Fruit fly (Drosophila melanogaster): ENCODE results near the gene CG4238.

Gene CG4238

DNA sequence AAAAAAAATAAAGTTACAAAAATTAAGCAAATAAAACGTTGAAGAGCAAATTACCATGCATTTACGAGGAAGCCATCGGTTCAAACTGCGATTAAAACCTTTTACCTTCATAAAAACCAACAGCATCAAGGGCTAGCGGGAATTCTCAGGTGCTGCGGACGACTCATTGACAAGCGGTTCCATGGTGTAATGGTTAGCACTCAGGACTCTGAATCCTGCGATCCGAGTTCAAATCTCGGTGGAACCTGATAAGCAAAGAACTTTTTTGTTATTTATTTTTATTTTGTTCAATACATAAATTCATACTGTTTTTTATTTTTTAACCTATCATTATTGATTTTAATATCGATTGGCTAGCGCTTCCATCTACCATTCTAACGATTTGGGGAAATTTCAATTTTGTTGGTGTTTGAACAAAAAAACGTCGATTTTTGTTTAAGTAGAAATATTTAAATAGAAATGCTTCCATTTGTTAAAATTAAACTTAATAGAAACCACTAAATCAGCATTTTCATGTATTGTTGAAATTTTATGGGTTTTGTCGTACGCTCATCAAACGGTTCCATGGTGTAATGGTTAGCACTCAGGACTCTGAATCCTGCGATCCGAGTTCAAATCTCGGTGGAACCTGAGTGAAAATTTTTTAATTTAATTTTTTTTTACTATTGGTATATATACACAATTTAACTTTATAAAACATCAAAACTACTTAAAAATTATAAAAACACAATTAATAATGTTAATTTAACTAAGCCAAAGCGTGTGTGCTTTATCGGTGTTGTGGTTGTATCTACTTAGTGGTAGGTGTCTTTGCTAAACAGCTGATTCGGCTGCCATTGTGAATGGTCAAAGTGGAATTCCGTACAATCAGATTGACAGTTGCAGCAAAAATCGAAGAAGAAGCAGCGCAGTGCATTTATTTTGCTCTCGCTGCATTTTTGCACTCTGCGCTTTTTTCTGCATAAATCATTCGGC, at the start of gene CG4238 (continued):
- TF ChIP-seq E2f1 (GFP tag; IDR thresholded peaks at IDR 0.05) (no peak), psq (GFP tag; optimal IDR thresholded peaks at IDR 0.05) (no peak), CG1647 (GFP tag; optimal IDR thresholded peaks at IDR 0.05) (no peak), Gsc (GFP tag; IDR thresholded peaks at IDR 0.05) (no peak), nerfin-1 (tag; optimal IDR thresholded peaks at IDR 0.05) (peak; percentile 57), Oaz (GFP tag; IDR thresholded peaks at IDR 0.05) (no peak), Hmr (GFP tag; optimal IDR thresholded peaks at IDR 0.05) (no peak), crol (GFP tag; IDR thresholded peaks at IDR 0.05) (no peak), tio (GFP tag; optimal IDR thresholded peaks at IDR 0.05) (no peak), croc (GFP tag; conservative IDR thresholded peaks at IDR 0.05) (no peak), scrt (GFP tag; optimal IDR thresholded peaks at IDR 0.05) (no peak), CG9797 (GFP tag; optimal IDR thresholded peaks at IDR 0.05) (no peak), CG31224 (GFP tag; IDR thresholded peaks at IDR 0.05) (no peak), dimm (GFP tag; IDR thresholded peaks at IDR 0.05) (no peak), h (optimal IDR thresholded peaks at IDR 0.05) (no peak), p53 (GFP tag; optimal IDR thresholded peaks at IDR 0.05) (no peak), CG7987 (GFP tag; optimal IDR thresholded peaks at IDR 0.05) (no peak), maf-S (GFP tag; optimal IDR thresholded peaks at IDR 0.05) (no peak), CG7556 (GFP tag; optimal IDR thresholded peaks at IDR 0.05) (no peak), fd3F (GFP tag; optimal IDR thresholded peaks at IDR 0.05) (no peak), CG2712 (tag; optimal IDR thresholded peaks at IDR 0.05) (peak; percentile 100), CG2875 (GFP tag; optimal IDR thresholded peaks at IDR 0.05) (no peak), CG15269 (tag; optimal IDR thresholded peaks at IDR 0.05) (no peak), CG3995 (GFP tag; optimal IDR thresholded peaks at IDR 0.05) (no peak), Hr78 (GFP tag; optimal IDR thresholded peaks at IDR 0.05) (no peak), Kr (GFP tag; optimal IDR thresholded peaks at IDR 0.05) (no peak), pnt (GFP tag; optimal IDR thresholded peaks at IDR 0.05) (no peak), H15 (GFP tag; IDR thresholded peaks at IDR 0.05) (no peak), CG43689 (GFP tag; IDR thresholded peaks at IDR 0.05) (no peak), CG17385 (GFP tag; optimal IDR thresholded peaks at IDR 0.05) (peak; percentile 95), NFAT (GFP tag; IDR thresholded peaks at IDR 0.05) (no peak), CG30431 (GFP tag; optimal IDR thresholded peaks at IDR 0.05) (no peak), CG17568 (GFP tag; optimal IDR thresholded peaks at IDR 0.05) (no peak), hb (GFP tag; IDR thresholded peaks at IDR 0.05; ENCODE audit: partially characterized antibody) (0 out of 3 replicates have a peak, but pooled peaks have one; percentile 57), CG2889 (GFP tag; IDR thresholded peaks at IDR 0.05) (no peak), HLH3B (GFP tag; IDR thresholded peaks at IDR 0.05) (no peak), sqz (GFP tag; optimal IDR thresholded peaks at IDR 0.05) (no peak), D19A (tag; optimal IDR thresholded peaks at IDR 0.05) (no peak), CG8924 (tag; optimal IDR thresholded peaks at IDR 0.05) (peak; percentile 16)

DNA sequence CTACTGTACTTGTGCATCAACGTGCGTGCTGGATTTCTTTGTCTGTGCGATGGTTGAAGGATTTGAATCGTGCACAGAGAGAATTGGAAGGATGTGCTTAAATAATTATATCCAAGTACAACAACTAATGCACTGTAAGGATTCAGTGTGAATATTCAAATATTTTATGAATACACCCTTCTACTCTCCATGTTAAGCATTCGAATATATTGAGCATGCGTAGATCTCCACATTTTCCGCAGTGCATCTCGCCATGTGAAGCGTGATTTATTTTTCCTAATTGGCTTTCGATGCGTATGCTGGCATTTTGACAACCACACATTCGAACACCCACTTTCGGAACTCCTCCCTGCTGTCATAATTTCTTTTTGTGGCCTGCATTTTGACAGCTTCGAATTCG, 49.6 kb upstream of the CG4238 start:
- TF ChIP-seq CG1603 (tag; optimal IDR thresholded peaks at IDR 0.05), result peak; percentile 48
- peak; percentile 28 for TF ChIP-seq gem (tag; optimal IDR thresholded peaks at IDR 0.05)
- peak; percentile 6 for TF ChIP-seq CG10979 (tag; optimal IDR thresholded peaks at IDR 0.05)
- no peak for TF ChIP-seq CG2199 (GFP tag; IDR thresholded peaks at IDR 0.05)
- TF ChIP-seq CG10366 (GFP tag; IDR thresholded peaks at IDR 0.05), result no peak
- peak; percentile 40 for TF ChIP-seq Ets65A (GFP tag)
- TF ChIP-seq sens (GFP tag), result peak; percentile 71
- TF ChIP-seq CG1024 (GFP tag; IDR thresholded peaks at IDR 0.05), result peak; percentile 42; the same call in 1 of the 2 replicates
- TF ChIP-seq bsh (GFP tag; optimal IDR thresholded peaks at IDR 0.05), result peak in 1 of 2 experiments; percentile 23
- no peak for TF ChIP-seq Antp (GFP tag; optimal IDR thresholded peaks at IDR 0.05)
- TF ChIP-seq zfh1 (GFP tag; IDR thresholded peaks at IDR 0.05), result peak; percentile 40; the same call in 1 of the 3 replicates
- peak; percentile 11 for TF ChIP-seq Sox102F (GFP tag; optimal IDR thresholded peaks at IDR 0.05)
- TF ChIP-seq lmd (GFP tag; IDR thresholded peaks at IDR 0.05), result 0 out of 2 replicates have a peak, but pooled peaks have one; percentile 21
